Fruit fly (Drosophila melanogaster) whole organism, embryonic: ENCODE results near the gene RpL23A.

Source experiments
- Adf1 ChIP-seq: fragments of 200-800 bp; sonication (Bioruptor generic); IDR thresholded peaks from 2 replicates; pipeline ENCODE4 v1.3.6; 2022; ENCODE audit warnings: missing biosample characterization, missing genetic modification characterization
- Awh ChIP-seq: fragments of 200-800 bp; sonication (Bioruptor generic); IDR thresholded peaks from 2 replicates; pipeline ENCODE4, ENCODE4 v1.3.6; 2022; ENCODE audit warnings: missing biosample characterization, missing genetic modification characterization
- BtbVII ChIP-seq: fragments of 200-800 bp; sonication (Bioruptor generic); optimal IDR thresholded peaks from 3 replicates; lab custom pipeline; 2017; ENCODE audit warnings: missing biosample characterization, mild to moderate bottlenecking, missing genetic modification characterization
- CG12769 ChIP-seq: fragments of 200-800 bp; sonication (Bioruptor generic); optimal IDR thresholded peaks from 2 replicates; lab custom pipeline; 2019; ENCODE audit warnings: missing biosample characterization, mild to moderate bottlenecking, missing genetic modification characterization, moderate library complexity
- CG14860 ChIP-seq: fragments of 200-800 bp; sonication (Bioruptor generic); IDR thresholded peaks from 3 replicates; pipeline ENCODE4 v1.3.6; 2022; ENCODE audit warnings: missing biosample characterization, missing genetic modification characterization; ENCODE audit not compliant: partially characterized antibody
- CG17912 ChIP-seq: fragments of 200-800 bp; sonication (Bioruptor generic); optimal IDR thresholded peaks from 2 replicates; lab custom pipeline; 2018; ENCODE audit warnings: missing biosample characterization, mild to moderate bottlenecking, missing genetic modification characterization
- CG32532 ChIP-seq: fragments of 200-800 bp; sonication (Bioruptor generic); IDR thresholded peaks from 2 replicates; pipeline ENCODE4 v1.3.6; 2022; ENCODE audit warnings: missing biosample characterization, missing genetic modification characterization
- CG34422 ChIP-seq: fragments of 200-800 bp; sonication (Bioruptor generic); IDR thresholded peaks from 3 replicates; pipeline ENCODE4 v1.3.6; 2022; ENCODE audit warnings: missing biosample characterization, missing genetic modification characterization
- CG3838 ChIP-seq: fragments of 200-800 bp; sonication (Bioruptor generic); optimal IDR thresholded peaks from 3 replicates; lab custom pipeline; 2016; ENCODE audit warnings: missing biosample characterization, missing genetic modification characterization
- CG42726 ChIP-seq: fragments of 200-800 bp; sonication (Bioruptor generic); IDR thresholded peaks from 2 replicates; pipeline ENCODE4 v1.3.6; 2022; ENCODE audit warnings: missing biosample characterization, missing genetic modification characterization; ENCODE audit not compliant: partially characterized antibody
- CG6175 ChIP-seq: fragments of 200-800 bp; sonication (Bioruptor generic); IDR thresholded peaks from 3 replicates; pipeline ENCODE4 v1.3.6; 2022; ENCODE audit warnings: missing biosample characterization, missing genetic modification characterization
- CG6813 ChIP-seq: fragments of 200-800 bp; sonication (Bioruptor generic); optimal IDR thresholded peaks from 2 replicates; lab custom pipeline; 2017; ENCODE audit warnings: missing biosample characterization, missing genetic modification characterization, mild to moderate bottlenecking, moderate library complexity, missing genetic modification reagents
- CG6854 ChIP-seq: fragments of 200-800 bp; sonication (Bioruptor generic); optimal IDR thresholded peaks from 3 replicates; lab custom pipeline; 2017; ENCODE audit warnings: missing biosample characterization, mild to moderate bottlenecking, missing genetic modification characterization
- CG7786 ChIP-seq: fragments of 200-800 bp; sonication (Bioruptor generic); optimal IDR thresholded peaks from 2 replicates; lab custom pipeline; 2016; ENCODE audit warnings: missing biosample characterization, missing genetic modification characterization
- CG9609 ChIP-seq: fragments of 200-800 bp; sonication (Bioruptor generic); optimal IDR thresholded peaks from 3 replicates; lab custom pipeline; 2016; ENCODE audit warnings: missing biosample characterization, missing genetic modification characterization
- Camta ChIP-seq: fragments of 200-800 bp; sonication (Bioruptor generic); optimal IDR thresholded peaks from 2 replicates; lab custom pipeline; 2016; ENCODE audit warnings: missing biosample characterization, missing genetic modification characterization
- CrebB ChIP-seq: fragments of 200-800 bp; sonication (Bioruptor generic); optimal IDR thresholded peaks from 3 replicates; lab custom pipeline; 2018; ENCODE audit warnings: missing biosample characterization, mild to moderate bottlenecking, missing genetic modification characterization
- Deaf1 ChIP-seq: fragments of 200-800 bp; optimal IDR thresholded peaks from 3 replicates; lab custom pipeline; 2019; ENCODE audit warnings: missing biosample characterization, mild to moderate bottlenecking, missing genetic modification characterization, moderate library complexity
- Doc2 ChIP-seq: fragments of 200-800 bp; sonication (Bioruptor generic); IDR thresholded peaks from 2 replicates; pipeline ENCODE4 v1.3.6; 2022; ENCODE audit warnings: missing biosample characterization, missing genetic modification characterization
- HLHmδ ChIP-seq: fragments of 200-800 bp; sonication (Bioruptor generic); optimal IDR thresholded peaks from 2 replicates; lab custom pipeline; 2018; ENCODE audit warnings: missing biosample characterization, mild to moderate bottlenecking, missing genetic modification characterization, moderate library complexity
- Poxn ChIP-seq: fragments of 200-800 bp; sonication (Bioruptor generic); IDR thresholded peaks from 2 replicates; pipeline ENCODE4 v1.3.6; 2022; ENCODE audit warnings: missing biosample characterization, missing genetic modification characterization
- Sox100B ChIP-seq: fragments of 200-800 bp; sonication (Bioruptor generic); optimal IDR thresholded peaks from 3 replicates; lab custom pipeline; 2018; ENCODE audit warnings: missing biosample characterization, mild to moderate bottlenecking, missing genetic modification characterization
- abd-A ChIP-seq: fragments of 200-800 bp; sonication (Bioruptor generic); optimal IDR thresholded peaks from 3 replicates; lab custom pipeline; 2019; ENCODE audit warnings: missing biosample characterization, mild to moderate bottlenecking, missing genetic modification characterization, moderate library complexity
- chinmo ChIP-seq: fragments of 200-800 bp; sonication (Bioruptor generic); IDR thresholded peaks from 4 replicates; pipeline ENCODE4 v1.3.6; 2022; ENCODE audit warnings: missing biosample characterization, missing genetic modification characterization; ENCODE audit not compliant: partially characterized antibody
- chm ChIP-seq: fragments of 200-800 bp; sonication (Bioruptor generic); IDR thresholded peaks from 2 replicates; pipeline ENCODE4 v1.3.6; 2022; ENCODE audit warnings: missing biosample characterization, missing genetic modification characterization
- ci ChIP-seq: fragments of 200-800 bp; sonication (Bioruptor generic); IDR thresholded peaks from 3 replicates; pipeline ENCODE4 v1.3.6; 2022; ENCODE audit warnings: missing biosample characterization, missing genetic modification characterization
- crc ChIP-seq: fragments of 200-800 bp; sonication (Bioruptor generic); optimal IDR thresholded peaks from 2 replicates; lab custom pipeline; 2016; ENCODE audit warnings: missing biosample characterization, missing genetic modification characterization
- da ChIP-seq: fragments of 200-800 bp; sonication (Bioruptor generic); optimal IDR thresholded peaks from 2 replicates; lab custom pipeline; 2016; ENCODE audit warnings: missing biosample characterization, missing genetic modification characterization
- dm ChIP-seq: fragments of 200-800 bp; sonication (Bioruptor generic); optimal IDR thresholded peaks from 3 replicates; lab custom pipeline; 2016; ENCODE audit warnings: missing biosample characterization, missing genetic modification characterization
- dpn ChIP-seq, 2 experiments: fragments of 200-800 bp; sonication (Bioruptor generic); optimal IDR thresholded peaks; 3 replicates each; lab custom pipeline; 2016; ENCODE audit warnings: missing biosample characterization in 2 of 2, missing genetic modification characterization in 2 of 2
- esg ChIP-seq: fragments of 200-800 bp; sonication (Bioruptor generic); conservative IDR thresholded peaks from 2 replicates; pipeline ENCODE4 v1.3.6; 2022; ENCODE audit warnings: missing biosample characterization, missing genetic modification characterization
- ftz-f1 ChIP-seq: fragments of 200-800 bp; sonication (Bioruptor generic); optimal IDR thresholded peaks from 2 replicates; lab custom pipeline; 2016; ENCODE audit warnings: missing biosample characterization, missing genetic modification characterization
- gem ChIP-seq: fragments of 200-800 bp; sonication (Bioruptor generic); optimal IDR thresholded peaks from 2 replicates; lab custom pipeline; 2019; ENCODE audit warnings: missing biosample characterization, mild to moderate bottlenecking, missing genetic modification characterization, moderate library complexity
- grn ChIP-seq: fragments of 200-800 bp; sonication (Bioruptor generic); optimal IDR thresholded peaks from 3 replicates; lab custom pipeline; 2017; ENCODE audit warnings: missing biosample characterization, missing genetic modification characterization
- hb ChIP-seq: fragments of 200-800 bp; sonication (Bioruptor generic); IDR thresholded peaks from 3 replicates; pipeline ENCODE4 v1.3.6; 2022; ENCODE audit warnings: missing biosample characterization, missing genetic modification characterization; ENCODE audit not compliant: partially characterized antibody
- kni ChIP-seq: fragments of 200-800 bp; sonication (Bioruptor generic); optimal IDR thresholded peaks from 3 replicates; lab custom pipeline; 2017; ENCODE audit warnings: mild to moderate bottlenecking, missing biosample characterization, missing genetic modification reagents, missing genetic modification characterization
- lmd ChIP-seq: fragments of 200-800 bp; sonication (Bioruptor generic); IDR thresholded peaks from 2 replicates; pipeline ENCODE4 v1.3.6; 2022; ENCODE audit warnings: missing biosample characterization, missing genetic modification characterization
- nerfin-1 ChIP-seq: fragments of 200-800 bp; sonication (Bioruptor generic); optimal IDR thresholded peaks from 3 replicates; lab custom pipeline; 2019; ENCODE audit warnings: missing biosample characterization, mild to moderate bottlenecking, missing genetic modification characterization, moderate library complexity
- oc ChIP-seq: fragments of 200-800 bp; sonication (Bioruptor generic); optimal IDR thresholded peaks from 2 replicates; lab custom pipeline; 2018; ENCODE audit warnings: missing biosample characterization, mild to moderate bottlenecking, missing genetic modification characterization, moderate library complexity
- onecut ChIP-seq: fragments of 200-800 bp; sonication (Bioruptor generic); IDR thresholded peaks from 2 replicates; pipeline ENCODE4 v1.3.6; 2022; ENCODE audit warnings: missing biosample characterization, missing genetic modification characterization
- otp ChIP-seq: fragments of 200-800 bp; sonication (Bioruptor generic); IDR thresholded peaks from 3 replicates; pipeline ENCODE4, ENCODE4 v1.3.6; 2022; ENCODE audit warnings: missing biosample characterization, missing genetic modification characterization
- pb ChIP-seq: fragments of 200-800 bp; sonication (Bioruptor generic); optimal IDR thresholded peaks from 3 replicates; lab custom pipeline; 2016; ENCODE audit warnings: missing biosample characterization, missing genetic modification characterization
- ranshi ChIP-seq: fragments of 200-800 bp; sonication (Bioruptor generic); IDR thresholded peaks from 2 replicates; pipeline ENCODE4 v1.3.6; 2022; ENCODE audit warnings: missing biosample characterization, missing genetic modification characterization
- row ChIP-seq: fragments of 200-800 bp; sonication (Bioruptor generic); IDR thresholded peaks from 3 replicates; pipeline ENCODE4 v1.3.6; 2022; ENCODE audit warnings: missing biosample characterization, missing genetic modification characterization
- sd ChIP-seq: fragments of 200-800 bp; sonication (Bioruptor generic); optimal IDR thresholded peaks from 3 replicates; lab custom pipeline; 2018; ENCODE audit warnings: missing biosample characterization, mild to moderate bottlenecking, missing genetic modification characterization, moderate library complexity
- shn ChIP-seq: fragments of 200-800 bp; sonication (Bioruptor generic); optimal IDR thresholded peaks from 3 replicates; lab custom pipeline; 2016; ENCODE audit warnings: missing biosample characterization, missing genetic modification characterization
- vvl ChIP-seq: fragments of 200-800 bp; sonication (Bioruptor generic); IDR thresholded peaks from 2 replicates; pipeline ENCODE4 v1.3.6; 2022; ENCODE audit warnings: missing biosample characterization, missing genetic modification characterization
- wor ChIP-seq: fragments of 200-800 bp; sonication (Bioruptor generic); IDR thresholded peaks from 2 replicates; pipeline ENCODE4 v1.3.6; 2022; ENCODE audit warnings: missing biosample characterization, missing genetic modification characterization
- yki ChIP-seq: fragments of >200 bp; optimal IDR thresholded peaks from 3 replicates; lab custom pipeline; 2018
- z ChIP-seq: fragments of 200-800 bp; sonication (Bioruptor generic); IDR thresholded peaks from 3 replicates; pipeline ENCODE4 v1.3.6; 2022; ENCODE audit warnings: missing biosample characterization, missing genetic modification characterization
- zen ChIP-seq: fragments of 200-800 bp; sonication (Bioruptor generic); optimal IDR thresholded peaks from 3 replicates; lab custom pipeline; 2018; ENCODE audit warnings: missing biosample characterization, mild to moderate bottlenecking, missing genetic modification characterization, moderate library complexity

The RpL23A gene

dm6 chr3L:1675242-1675641, 6.8 kb upstream of the RpL23A start:
- peak; percentile 76 for TF ChIP-seq vvl (GFP tag; lab: Robert Waterston, UW)
- TF ChIP-seq HLHmδ = no peak
- TF ChIP-seq lmd = no peak
- TF ChIP-seq CG12769 (tag; lab: Kevin White, UChicago) = peak; percentile 53
- TF ChIP-seq CG6175 (GFP tag; lab: Robert Waterston, UW) = no peak
- peak; percentile 78 for TF ChIP-seq abd-A (tag; lab: Kevin White, UChicago)
- TF ChIP-seq yki (lab: Kevin White, UChicago) = no peak
- peak; percentile 37 for TF ChIP-seq oc
- TF ChIP-seq gem = no peak
- TF ChIP-seq nerfin-1 (tag; lab: Kevin White, UChicago) = no peak
- peak; percentile 67 for TF ChIP-seq onecut (GFP tag; lab: Robert Waterston, UW)
- TF ChIP-seq CG3838 (GFP tag; lab: Kevin White, UChicago) = no peak
- peak; percentile 74 for TF ChIP-seq grn (GFP tag; lab: Kevin White, UChicago)
- TF ChIP-seq sd = peak; percentile 65

dm6 chr3L:1674381-1674780, 5.9 kb upstream of the RpL23A start, which contains the start of gene CG7991:
Gene CG7991, plus strand, starts transcription at chr3L:1674709.
- TF ChIP-seq CG6854 (GFP tag; lab: Kevin White, UChicago) (no peak), crc (no peak), zen (tag; lab: Kevin White, UChicago) (no peak), ranshi (no peak), CG7786 (GFP tag; lab: Kevin White, UChicago) (no peak), shn (no peak), chm (no peak), otp (no peak), row (0 out of 3 replicates have a peak, but pooled peaks have one; percentile 16), Deaf1 (tag; lab: Kevin White, UChicago) (peak; percentile 52), CG17912 (GFP tag; lab: Kevin White, UChicago) (no peak), HLHmδ (no peak), z (GFP tag; lab: Robert Waterston, UW) (0 out of 3 replicates have a peak, but pooled peaks have one; percentile 21), CG6175 (GFP tag; lab: Robert Waterston, UW) (peak; percentile 90), pb (peak; percentile 2), Camta (GFP tag; lab: Kevin White, UChicago) (no peak), BtbVII (no peak), Doc2 (GFP tag; lab: Robert Waterston, UW) (no peak), CG42726 (no peak), CG9609 (no peak), ci (GFP tag; lab: Robert Waterston, UW) (0 out of 3 replicates have a peak, but pooled peaks have one; percentile 15), CG14860 (GFP tag; lab: Robert Waterston, UW) (no peak), chinmo (GFP tag; lab: Robert Waterston, UW) (peak; percentile 76; the same call in 1 of the 4 replicates), ftz-f1 (GFP tag; lab: Kevin White, UChicago) (no peak), CG6813 (GFP tag; lab: Kevin White, UChicago) (no peak), da (no peak), CG34422 (GFP tag; lab: Robert Waterston, UW) (no peak), kni (GFP tag; lab: Kevin White, UChicago) (peak; percentile 52), dpn (GFP tag; optimal IDR thresholded peaks at IDR 0.05; lab: Kevin White, UChicago) (no peak), dm (GFP tag; lab: Kevin White, UChicago) (no peak), CG12769 (tag; lab: Kevin White, UChicago) (peak; percentile 42), hb (no peak), wor (GFP tag; lab: Robert Waterston, UW) (no peak), CG32532 (GFP tag; lab: Robert Waterston, UW) (no peak), Awh (peak; percentile 41; the same call in 1 of the 2 replicates), CrebB (tag; lab: Kevin White, UChicago) (no peak), Sox100B (GFP tag; lab: Kevin White, UChicago) (no peak), Poxn (GFP tag; lab: Robert Waterston, UW) (no peak), esg (GFP tag; lab: Robert Waterston, UW) (no peak), Adf1 (GFP tag; lab: Robert Waterston, UW) (peak; percentile 73)
